Worm (Caenorhabditis elegans): ENCODE measurements around the gene ZK250.13.

The ZK250.13 gene

DNA sequence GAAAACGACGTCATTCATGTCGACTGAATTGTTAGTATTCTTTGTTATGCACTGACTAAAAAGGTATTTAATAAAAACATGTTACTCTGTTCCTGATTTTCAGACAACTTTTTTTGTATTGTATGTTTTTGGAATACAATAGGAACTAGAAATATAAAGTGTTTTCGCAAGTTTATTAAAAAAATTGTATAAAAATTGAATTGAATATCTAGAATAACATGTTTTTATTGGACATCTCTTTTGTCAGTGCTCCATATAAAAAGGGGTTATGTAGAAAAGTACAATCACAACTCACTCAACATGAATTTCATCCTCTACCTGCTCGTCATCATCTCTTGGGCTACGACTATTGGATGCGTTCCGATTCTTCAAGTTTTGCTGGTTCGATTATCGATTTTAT is 44.3 kb downstream of the ZK250.13 start, which contains the start of gene C46F9.5:
TSS of gene C46F9.5 (plus strand) at position 301 of the 400 bp plus-strand sequence.
- TF ChIP-seq med-1 (GFP tag; optimal IDR thresholded peaks at IDR 0.05; ENCODE audit: insufficient read depth) (no peak), flt-1 (GFP tag; IDR thresholded peaks at IDR 0.05) (no peak), cog-1 (tag; optimal IDR thresholded peaks at IDR 0.05) (no peak), tab-1 (GFP tag; IDR thresholded peaks at IDR 0.05) (no peak), ztf-29 (GFP tag; IDR thresholded peaks at IDR 0.05) (no peak), T22C8.4 (GFP tag; IDR thresholded peaks at IDR 0.05) (no peak), ref-1 (GFP tag; conservative IDR thresholded peaks at IDR 0.05) (no peak), ztf-23 (GFP tag; IDR thresholded peaks at IDR 0.05) (no peak), klf-2 (GFP tag; conservative IDR thresholded peaks at IDR 0.05) (no peak)

DNA sequence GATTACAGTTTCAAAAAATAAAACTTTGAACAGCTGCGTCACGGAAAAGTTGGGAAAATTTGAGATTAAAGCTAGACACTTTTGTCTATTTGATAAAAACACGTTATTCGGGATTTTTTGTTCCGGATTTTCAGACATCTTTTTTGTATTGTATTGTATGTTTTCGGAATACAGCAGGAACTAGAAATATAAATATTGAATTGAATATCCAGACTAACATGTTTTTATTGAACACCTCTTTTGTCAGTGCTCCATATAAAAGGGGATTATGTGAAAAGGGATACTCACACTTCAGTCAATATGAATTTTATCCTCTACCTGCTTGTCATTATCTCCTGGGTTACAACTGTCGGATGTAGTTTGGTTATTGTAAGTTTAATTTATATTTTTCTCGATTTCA is 45.6 kb downstream of the ZK250.13 start, which contains the start of gene C16C4.1:
TSS of gene C16C4.1 (plus strand) at position 301 of the 400 bp plus-strand sequence.
- TF ChIP-seq med-1 (GFP tag; optimal IDR thresholded peaks at IDR 0.05; ENCODE audit: insufficient read depth) (no peak), ztf-23 (GFP tag; IDR thresholded peaks at IDR 0.05) (no peak), tab-1 (GFP tag; IDR thresholded peaks at IDR 0.05) (no peak), flt-1 (GFP tag; IDR thresholded peaks at IDR 0.05) (no peak), T22C8.4 (GFP tag; IDR thresholded peaks at IDR 0.05) (no peak), ref-1 (GFP tag; conservative IDR thresholded peaks at IDR 0.05) (no peak), ztf-29 (GFP tag; IDR thresholded peaks at IDR 0.05) (no peak), klf-2 (GFP tag; conservative IDR thresholded peaks at IDR 0.05) (no peak), cog-1 (tag; optimal IDR thresholded peaks at IDR 0.05) (no peak)

- TF ChIP-seq klf-2 (GFP tag; conservative IDR thresholded peaks at IDR 0.05) (no peak), flt-1 (GFP tag; IDR thresholded peaks at IDR 0.05) (no peak), ztf-29 (GFP tag; IDR thresholded peaks at IDR 0.05) (no peak), T22C8.4 (GFP tag; IDR thresholded peaks at IDR 0.05) (no peak), ref-1 (GFP tag; conservative IDR thresholded peaks at IDR 0.05) (no peak), med-1 (GFP tag; optimal IDR thresholded peaks at IDR 0.05; ENCODE audit: insufficient read depth) (no peak), ztf-23 (GFP tag; IDR thresholded peaks at IDR 0.05) (no peak), cog-1 (tag; optimal IDR thresholded peaks at IDR 0.05) (no peak), tab-1 (GFP tag; IDR thresholded peaks at IDR 0.05) (no peak)
Observed at ce11 chrII:1890682-1891081, 48.9 kb downstream of the ZK250.13 start, which contains the start of gene math-9. Gene math-9 (minus strand): TSS chrII:1890782.

DNA sequence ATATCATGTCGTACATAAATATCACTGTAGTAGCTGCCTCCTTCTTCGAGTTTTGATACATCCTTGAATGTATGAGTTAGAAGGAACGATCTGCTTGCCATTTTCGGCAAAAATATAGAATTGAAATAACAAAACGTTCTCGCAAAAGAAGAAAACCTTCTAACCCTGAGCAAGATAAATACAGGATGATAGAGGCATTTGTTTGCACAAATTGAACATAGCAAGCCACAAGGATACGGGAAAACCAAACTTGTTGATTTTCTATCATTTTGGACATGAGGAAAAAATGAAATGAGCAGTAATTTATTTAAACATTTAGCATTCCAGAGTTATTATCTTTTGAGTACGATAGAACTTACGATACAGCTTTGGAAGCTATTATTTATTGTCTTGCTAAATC is 50.5 kb downstream of the ZK250.13 start, which contains the start of gene math-8:
TSS of gene math-8 (minus strand) at position 101 of the 400 bp plus-strand sequence.
- no peak for TF ChIP-seq flt-1 (GFP tag; IDR thresholded peaks at IDR 0.05)
- no peak for TF ChIP-seq ztf-23 (GFP tag; IDR thresholded peaks at IDR 0.05)
- no peak for TF ChIP-seq T22C8.4 (GFP tag; IDR thresholded peaks at IDR 0.05)
- no peak for TF ChIP-seq ref-1 (GFP tag; conservative IDR thresholded peaks at IDR 0.05)
- TF ChIP-seq med-1 (GFP tag; optimal IDR thresholded peaks at IDR 0.05; ENCODE audit: insufficient read depth): no peak
- no peak for TF ChIP-seq ztf-29 (GFP tag; IDR thresholded peaks at IDR 0.05)
- no peak for TF ChIP-seq cog-1 (tag; optimal IDR thresholded peaks at IDR 0.05)
- TF ChIP-seq tab-1 (GFP tag; IDR thresholded peaks at IDR 0.05): no peak
- no peak for TF ChIP-seq klf-2 (GFP tag; conservative IDR thresholded peaks at IDR 0.05)
